Fruit fly (Drosophila melanogaster) whole organism, adult: ENCODE data around the gene siz.

Source experiments
- CG11617 ChIP-seq: fragments of 200-800 bp; sonication (Bioruptor generic); optimal IDR thresholded peaks from 2 replicates; lab custom pipeline; 2017; ENCODE audit warnings: mild to moderate bottlenecking, missing biosample characterization, missing genetic modification reagents, missing genetic modification characterization
- CG33017 ChIP-seq: fragments of 200-800 bp; sonication (Bioruptor generic); optimal IDR thresholded peaks from 2 replicates; lab custom pipeline; 2018; ENCODE audit warnings: missing biosample characterization, mild to moderate bottlenecking, missing genetic modification characterization, moderate library complexity
- Crg-1 ChIP-seq: fragments of 200-800 bp; sonication (Bioruptor generic); optimal IDR thresholded peaks from 2 replicates; lab custom pipeline; 2016; ENCODE audit warnings: missing biosample characterization, missing genetic modification characterization
- bab1 ChIP-seq: fragments of 200-800 bp; sonication (Bioruptor generic); optimal IDR thresholded peaks from 3 replicates; lab custom pipeline; 2019; ENCODE audit warnings: missing biosample characterization, mild to moderate bottlenecking, missing genetic modification characterization, moderate library complexity
- cic ChIP-seq: fragments of 200-800 bp; sonication (Bioruptor generic); optimal IDR thresholded peaks from 2 replicates; lab custom pipeline; 2017; ENCODE audit warnings: missing biosample characterization, mild to moderate bottlenecking, missing genetic modification characterization, moderate library complexity
- kay ChIP-seq: fragments of 200-800 bp; sonication (Bioruptor generic); peaks from one replicate; lab custom pipeline; 2016; ENCODE audit warnings: missing biosample characterization, missing genetic modification characterization, borderline replicate concordance

dm6 chr3L:21054894-21055270 is 20.5 kb downstream of the siz start:
- TF ChIP-seq cic (GFP tag; lab: Kevin White, UChicago): no peak
- no peak for TF ChIP-seq bab1
- no peak for TF ChIP-seq CG11617 (GFP tag; lab: Kevin White, UChicago)
- TF ChIP-seq Crg-1 (GFP tag; lab: Kevin White, UChicago): no peak
- no peak for TF ChIP-seq CG33017 (tag; lab: Kevin White, UChicago)
- TF ChIP-seq kay (GFP tag; lab: Kevin White, UChicago): no peak
